Worm (Caenorhabditis elegans) whole organism, L1 larva: Measurements from ENCODE around the gene rig-6.

Experiments used
- aly-2 ChIP-seq: fragments of 150-350 bp; optimal IDR thresholded peaks from 2 replicates; lab custom pipeline; 2014; ENCODE audit warnings: missing biosample characterization, missing genetic modification characterization
- fkh-10 ChIP-seq: sonication (generic microtip); optimal IDR thresholded peaks from 2 replicates; lab custom pipeline; 2017; ENCODE audit warnings: missing biosample characterization, missing genetic modification reagents, missing genetic modification characterization
- lsy-2 ChIP-seq, 2 experiments: fragments of 150-350 bp; optimal IDR thresholded peaks; 2 replicates each; lab custom pipeline; 2014; ENCODE audit warnings: missing biosample characterization in 2 of 2, missing genetic modification characterization in 2 of 2
- nhr-12 ChIP-seq: sonication (generic microtip); optimal IDR thresholded peaks from 2 replicates; lab custom pipeline; 2017; ENCODE audit warnings: missing biosample characterization, missing genetic modification characterization
- nhr-237 ChIP-seq: fragments of 150-350 bp; optimal IDR thresholded peaks from 2 replicates; lab custom pipeline; 2014; ENCODE audit warnings: missing biosample characterization, missing genetic modification characterization
- skn-1 ChIP-seq: fragments of 150-350 bp; optimal IDR thresholded peaks from 2 replicates; lab custom pipeline; 2014; ENCODE audit warnings: missing biosample characterization, missing genetic modification characterization
- ztf-11 ChIP-seq, 2 experiments: sonication (generic microtip); optimal IDR thresholded peaks; 2 replicates each; lab custom pipeline; 2016 to 2017; ENCODE audit warnings: missing genetic modification characterization in 2 of 2, missing biosample characterization in 1 of 2, missing compliant biosample characterization in 1 of 2

DNA sequence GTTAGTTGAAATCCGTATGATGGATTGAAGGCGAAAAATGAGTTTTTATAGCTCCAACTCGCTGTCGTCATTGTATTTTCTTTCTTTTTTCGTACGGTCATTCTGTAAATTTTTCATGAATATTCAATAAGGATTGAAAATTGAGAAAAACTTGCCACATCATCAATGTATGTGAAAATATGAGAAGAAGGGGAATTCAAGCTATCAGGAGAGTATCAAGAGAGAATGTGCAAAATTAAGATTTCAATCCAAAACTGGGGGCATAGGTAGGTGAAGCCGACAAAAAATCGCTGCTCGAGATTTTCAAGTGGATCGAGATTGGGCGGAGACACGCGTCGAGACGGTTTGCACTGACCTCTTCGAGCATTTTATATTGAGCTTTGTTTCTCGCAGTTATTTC, 27.4 kb downstream of the rig-6 start, which contains the start of gene nep-12:
- TF ChIP-seq ztf-11 (tag; optimal IDR thresholded peaks at IDR 0.05; lab: Kevin White, UChicago), result no peak
- TF ChIP-seq skn-1 (tag; lab: Kevin White, UChicago), result no peak
- no peak for TF ChIP-seq aly-2
- no peak for TF ChIP-seq lsy-2 (tag; optimal IDR thresholded peaks at IDR 0.05; lab: Kevin White, UChicago)
- TF ChIP-seq nhr-12 (tag; lab: Kevin White, UChicago), result no peak
- TF ChIP-seq fkh-10 (GFP tag; lab: Kevin White, UChicago), result no peak
- no peak for TF ChIP-seq nhr-237
